Fruit fly (Drosophila melanogaster): ENCODE results near the gene CG33160.

DNA sequence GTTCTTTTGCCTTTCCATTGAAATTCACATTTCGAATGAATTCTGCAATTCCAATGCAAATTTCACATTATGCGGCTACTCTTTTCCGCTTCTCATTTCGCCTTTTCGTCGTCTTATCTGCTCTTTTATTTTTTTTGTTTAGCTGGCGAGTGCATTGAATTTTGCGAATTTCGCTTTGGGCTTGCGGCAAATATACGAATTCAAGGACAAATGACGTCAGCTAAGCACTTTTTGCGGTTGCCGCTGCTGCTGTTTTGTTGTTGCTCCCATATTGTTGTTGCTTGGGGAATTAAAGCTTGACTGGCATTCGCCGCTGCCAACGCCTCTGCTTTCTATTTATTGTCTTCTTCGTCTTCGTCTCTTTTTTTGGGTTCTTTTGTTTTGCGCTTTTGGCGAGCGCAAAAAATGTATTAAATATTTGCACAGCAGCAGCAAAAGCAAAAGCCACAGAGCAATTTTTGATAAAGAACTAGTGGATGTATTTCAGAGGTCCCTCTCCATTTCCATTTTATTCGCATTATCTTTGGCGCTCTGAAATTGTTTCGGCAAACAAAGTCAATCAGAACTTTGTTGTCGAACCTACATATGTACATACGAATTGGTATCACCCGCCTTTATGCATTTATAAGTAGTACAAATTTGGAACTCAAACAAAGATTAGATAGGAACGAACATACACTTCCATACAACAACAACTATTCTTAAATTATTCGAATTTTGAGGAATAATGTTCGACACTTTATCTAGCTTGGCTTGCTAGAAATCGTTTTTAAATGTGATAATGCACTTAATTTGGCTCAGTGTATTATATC lies 33.8 kb upstream of the CG33160 start:
- TF ChIP-seq EcR (GFP tag; optimal IDR thresholded peaks at IDR 0.05) (peak; percentile 94), CG14655 (GFP tag; optimal IDR thresholded peaks at IDR 0.05) (no peak), CG13204 (GFP tag; optimal IDR thresholded peaks at IDR 0.05) (no peak), CG17806 (tag; optimal IDR thresholded peaks at IDR 0.05) (no peak), Ets98B (GFP tag; IDR thresholded peaks at IDR 0.05) (no peak), Pif1A (GFP tag; optimal IDR thresholded peaks at IDR 0.05) (no peak), CG15710 (tag; optimal IDR thresholded peaks at IDR 0.05) (peak; percentile 60), Pif1B (GFP tag; optimal IDR thresholded peaks at IDR 0.05) (peak; percentile 68), gl (tag; optimal IDR thresholded peaks at IDR 0.05) (no peak)
